Fruit fly (Drosophila melanogaster) whole organism, prepupa: Measurements from ENCODE around the gene Pss.

Experiments
- CG16779 ChIP-seq: fragments of 200-800 bp; sonication (Bioruptor generic); optimal IDR thresholded peaks from 3 replicates; lab custom pipeline; 2017; ENCODE audit warnings: missing biosample characterization, mild to moderate bottlenecking, missing genetic modification characterization
- Gug ChIP-seq: fragments of 200-800 bp; sonication (Bioruptor generic); IDR thresholded peaks from 2 replicates; pipeline ENCODE4 v1.3.6; 2022; ENCODE audit warnings: missing biosample characterization, missing genetic modification characterization

- TF ChIP-seq Gug (GFP tag; lab: Robert Waterston, UW), result peak; percentile 90
- peak; percentile 64 for TF ChIP-seq CG16779
Observed at dm6 chr3L:20526196-20526740, 294 bp upstream of the Pss start, which contains the start of gene Nubp2.
